Fruit fly (Drosophila melanogaster): Measurements from ENCODE around the gene Dic61B.
A peak's percentile ranks its signal among the peaks of the same experiment; 100 is the strongest.

- TF ChIP-seq CG1621 (tag; optimal IDR thresholded peaks at IDR 0.05) (no peak), CG8319 (GFP tag; optimal IDR thresholded peaks at IDR 0.05) (no peak), Smox (GFP tag; optimal IDR thresholded peaks at IDR 0.05) (no peak), Eip93F (GFP tag; optimal IDR thresholded peaks at IDR 0.05) (no peak), Gug (GFP tag; IDR thresholded peaks at IDR 0.05) (no peak), CG6792 (GFP tag; optimal IDR thresholded peaks at IDR 0.05) (no peak), CG16779 (tag; optimal IDR thresholded peaks at IDR 0.05) (no peak), CG32006 (GFP tag; optimal IDR thresholded peaks at IDR 0.05) (no peak), CG15336 (GFP tag; IDR thresholded peaks at IDR 0.05) (no peak), Hr38 (GFP tag; optimal IDR thresholded peaks at IDR 0.05) (no peak), OdsH (GFP tag; optimal IDR thresholded peaks at IDR 0.05) (no peak), fkh (GFP tag; optimal IDR thresholded peaks at IDR 0.05) (peak; percentile 30), CG31627 (GFP tag; optimal IDR thresholded peaks at IDR 0.05) (no peak)
Measured at dm6 chr3L:178445-178844, 26.1 kb upstream of the Dic61B start.

Measured in whole organism, prepupa.